Fruit fly (Drosophila melanogaster) whole organism, embryonic: ENCODE measurements around the gene Cdc7.

Experiments used
- ATbp ChIP-seq: fragments of 200-800 bp; sonication (Bioruptor generic); optimal IDR thresholded peaks from 2 replicates; lab custom pipeline; 2017; ENCODE audit warnings: missing biosample characterization, mild to moderate bottlenecking, missing genetic modification characterization, missing genetic modification reagents
- Asciz ChIP-seq: fragments of 200-800 bp; sonication (Bioruptor generic); optimal IDR thresholded peaks from 2 replicates; lab custom pipeline; 2017; ENCODE audit warnings: missing biosample characterization, mild to moderate bottlenecking, missing genetic modification characterization, missing genetic modification reagents
- CG10979 ChIP-seq: fragments of 200-800 bp; sonication (Bioruptor generic); optimal IDR thresholded peaks from 2 replicates; lab custom pipeline; 2018; ENCODE audit warnings: missing biosample characterization, mild to moderate bottlenecking, missing genetic modification characterization, moderate library complexity
- CG12659 ChIP-seq: fragments of 200-800 bp; sonication (Bioruptor generic); optimal IDR thresholded peaks from 3 replicates; lab custom pipeline; 2017; ENCODE audit warnings: mild to moderate bottlenecking, missing biosample characterization, missing genetic modification reagents, missing genetic modification characterization
- CG13894 ChIP-seq: fragments of 200-800 bp; sonication (Bioruptor generic); optimal IDR thresholded peaks from 3 replicates; lab custom pipeline; 2018; ENCODE audit warnings: missing biosample characterization, mild to moderate bottlenecking, missing genetic modification characterization, moderate library complexity
- CG15269 ChIP-seq: fragments of 200-800 bp; sonication (Bioruptor generic); optimal IDR thresholded peaks from 2 replicates; lab custom pipeline; 2018; ENCODE audit warnings: missing biosample characterization, mild to moderate bottlenecking, missing genetic modification characterization, moderate library complexity
- CG1792 ChIP-seq: fragments of 200-800 bp; sonication (Bioruptor generic); optimal IDR thresholded peaks from 2 replicates; lab custom pipeline; 2016; ENCODE audit warnings: missing biosample characterization, missing genetic modification characterization
- CG18262 ChIP-seq: fragments of 200-800 bp; optimal IDR thresholded peaks from 3 replicates; lab custom pipeline; 2019; ENCODE audit warnings: missing biosample characterization, mild to moderate bottlenecking, missing genetic modification characterization, moderate library complexity
- CG2120 ChIP-seq: fragments of 200-800 bp; sonication (Bioruptor generic); optimal IDR thresholded peaks from 3 replicates; lab custom pipeline; 2016; ENCODE audit warnings: missing biosample characterization, missing genetic modification characterization
- CG31441 ChIP-seq: fragments of 200-800 bp; sonication (Bioruptor generic); IDR thresholded peaks from 2 replicates; pipeline ENCODE4 v1.3.6; 2022; ENCODE audit warnings: missing biosample characterization, missing genetic modification characterization
- CG3407 ChIP-seq: fragments of 200-800 bp; sonication (Bioruptor generic); optimal IDR thresholded peaks from 2 replicates; lab custom pipeline; 2018; ENCODE audit warnings: missing biosample characterization, mild to moderate bottlenecking, missing genetic modification characterization
- CG34376 ChIP-seq: fragments of 200-800 bp; sonication (Bioruptor generic); optimal IDR thresholded peaks from 2 replicates; lab custom pipeline; 2018; ENCODE audit warnings: missing biosample characterization, mild to moderate bottlenecking, missing genetic modification characterization
- CG3726 ChIP-seq: fragments of 200-800 bp; sonication (Bioruptor generic); IDR thresholded peaks from 3 replicates; pipeline ENCODE4, ENCODE4 v1.3.6; 2022; ENCODE audit warnings: missing biosample characterization, missing genetic modification characterization
- CG6813 ChIP-seq: fragments of 200-800 bp; sonication (Bioruptor generic); optimal IDR thresholded peaks from 2 replicates; lab custom pipeline; 2017; ENCODE audit warnings: missing biosample characterization, missing genetic modification characterization, mild to moderate bottlenecking, moderate library complexity, missing genetic modification reagents
- CG8290 ChIP-seq, 3 experiments: fragments of 200-800 bp; sonication (Bioruptor generic); optimal IDR thresholded peaks; 2 replicates each; lab custom pipeline; 2016 to 2019; ENCODE audit warnings: missing biosample characterization in 3 of 3, missing genetic modification characterization in 3 of 3, mild to moderate bottlenecking in 2 of 3, moderate library complexity in 1 of 3
- CG9727 ChIP-seq: fragments of 200-800 bp; sonication (Bioruptor generic); optimal IDR thresholded peaks from 3 replicates; lab custom pipeline; 2017; ENCODE audit warnings: missing biosample characterization, mild to moderate bottlenecking, missing genetic modification characterization
- D19B ChIP-seq: fragments of 200-800 bp; sonication (Bioruptor generic); optimal IDR thresholded peaks from 2 replicates; lab custom pipeline; 2017; ENCODE audit warnings: missing biosample characterization, mild to moderate bottlenecking, missing genetic modification characterization
- Drgx ChIP-seq: fragments of 200-800 bp; sonication (Bioruptor generic); IDR thresholded peaks from 2 replicates; pipeline ENCODE4 v1.3.6; 2022; ENCODE audit warnings: missing biosample characterization, missing genetic modification characterization
- Ets97D ChIP-seq: fragments of 200-800 bp; sonication (Bioruptor generic); optimal IDR thresholded peaks from 3 replicates; lab custom pipeline; 2016; ENCODE audit warnings: missing biosample characterization, missing genetic modification characterization
- Hr51 ChIP-seq, 2 experiments: fragments of 200-800 bp; sonication (Bioruptor generic); optimal IDR thresholded peaks; 2 replicates in 1 of 2; 3 replicates in 1 of 2; lab custom pipeline; 2016 to 2018; ENCODE audit warnings: missing biosample characterization in 2 of 2, missing genetic modification characterization in 2 of 2, mild to moderate bottlenecking in 1 of 2, moderate library complexity in 1 of 2
- MBD-R2 ChIP-seq: fragments of 200-800 bp; sonication (Bioruptor generic); IDR thresholded peaks from 2 replicates; pipeline ENCODE4 v1.3.6; 2022; ENCODE audit warnings: missing biosample characterization, missing genetic modification characterization
- NFAT ChIP-seq: fragments of 200-800 bp; sonication (Bioruptor generic); IDR thresholded peaks from 2 replicates; pipeline ENCODE4 v1.3.6; 2022; ENCODE audit warnings: missing biosample characterization, missing genetic modification characterization
- Oaz ChIP-seq: fragments of 200-800 bp; sonication (Bioruptor generic); IDR thresholded peaks from 2 replicates; pipeline ENCODE4 v1.3.6; 2022; ENCODE audit warnings: missing biosample characterization, missing genetic modification characterization
- Pdp1 ChIP-seq, 2 experiments: fragments of 200-800 bp; sonication (Bioruptor generic); optimal IDR thresholded peaks; 3 replicates each; lab custom pipeline; 2016; ENCODE audit warnings: missing biosample characterization in 2 of 2, missing genetic modification characterization in 2 of 2, mild to moderate bottlenecking in 1 of 2, moderate library complexity in 1 of 2
- Sox100B ChIP-seq: fragments of 200-800 bp; sonication (Bioruptor generic); optimal IDR thresholded peaks from 3 replicates; lab custom pipeline; 2018; ENCODE audit warnings: missing biosample characterization, mild to moderate bottlenecking, missing genetic modification characterization
- Sox102F ChIP-seq: fragments of 200-800 bp; sonication (Bioruptor generic); optimal IDR thresholded peaks from 2 replicates; lab custom pipeline; 2018; ENCODE audit warnings: missing biosample characterization, mild to moderate bottlenecking, missing genetic modification characterization, moderate library complexity
- aop ChIP-seq: fragments of 200-800 bp; sonication (Bioruptor generic); IDR thresholded peaks from 2 replicates; pipeline ENCODE4 v1.3.6; 2022; ENCODE audit warnings: missing biosample characterization, missing genetic modification characterization
- bsh ChIP-seq, 2 experiments: fragments of 200-800 bp; sonication (Bioruptor generic); optimal IDR thresholded peaks; 2 replicates each; lab custom pipeline; 2017 to 2018; ENCODE audit warnings: mild to moderate bottlenecking in 2 of 2, missing biosample characterization in 2 of 2, missing genetic modification characterization in 2 of 2, moderate library complexity in 1 of 2
- btn ChIP-seq: fragments of 200-800 bp; sonication (Bioruptor generic); optimal IDR thresholded peaks from 2 replicates; lab custom pipeline; 2016; ENCODE audit warnings: missing biosample characterization, missing genetic modification characterization
- crol ChIP-seq: fragments of 200-800 bp; sonication (Bioruptor generic); IDR thresholded peaks from 2 replicates; pipeline ENCODE4 v1.3.6; 2022; ENCODE audit warnings: missing biosample characterization, missing genetic modification characterization
- cwo ChIP-seq: fragments of 200-800 bp; sonication (Bioruptor generic); optimal IDR thresholded peaks from 3 replicates; lab custom pipeline; 2017; ENCODE audit warnings: missing biosample characterization, missing genetic modification characterization, mild to moderate bottlenecking, moderate library complexity, missing genetic modification reagents
- da ChIP-seq: fragments of 200-800 bp; sonication (Bioruptor generic); optimal IDR thresholded peaks from 2 replicates; lab custom pipeline; 2016; ENCODE audit warnings: missing biosample characterization, missing genetic modification characterization
- dmrt99B ChIP-seq: fragments of 200-800 bp; sonication (Bioruptor generic); optimal IDR thresholded peaks from 2 replicates; lab custom pipeline; 2018; ENCODE audit warnings: missing biosample characterization, mild to moderate bottlenecking, missing genetic modification characterization, moderate library complexity
- fd96Cb ChIP-seq: fragments of 200-800 bp; sonication (Bioruptor generic); optimal IDR thresholded peaks from 2 replicates; lab custom pipeline; 2018; ENCODE audit warnings: missing biosample characterization, mild to moderate bottlenecking, missing genetic modification characterization, moderate library complexity
- grn ChIP-seq: fragments of 200-800 bp; sonication (Bioruptor generic); optimal IDR thresholded peaks from 3 replicates; lab custom pipeline; 2017; ENCODE audit warnings: missing biosample characterization, missing genetic modification characterization
- kni ChIP-seq: fragments of 200-800 bp; sonication (Bioruptor generic); optimal IDR thresholded peaks from 3 replicates; lab custom pipeline; 2017; ENCODE audit warnings: mild to moderate bottlenecking, missing biosample characterization, missing genetic modification reagents, missing genetic modification characterization
- lmd ChIP-seq: fragments of 200-800 bp; sonication (Bioruptor generic); IDR thresholded peaks from 2 replicates; pipeline ENCODE4 v1.3.6; 2022; ENCODE audit warnings: missing biosample characterization, missing genetic modification characterization
- lola ChIP-seq, 3 experiments: fragments of >200 bp in 2 of 3; fragments of 200-800 bp in 1 of 3; sonication (Bioruptor generic) in 1 of 3; optimal IDR thresholded peaks; 2 replicates each; lab custom pipeline; 2017 to 2019; ENCODE audit warnings: missing biosample characterization in 3 of 3, missing genetic modification characterization in 3 of 3, mild to moderate bottlenecking in 1 of 3, moderate library complexity in 1 of 3
- luna ChIP-seq: fragments of 200-800 bp; sonication (Bioruptor generic); optimal IDR thresholded peaks from 2 replicates; lab custom pipeline; 2016; ENCODE audit warnings: missing biosample characterization, missing genetic modification characterization
- nmo ChIP-seq: fragments of 200-800 bp; sonication (Bioruptor generic); optimal IDR thresholded peaks from 2 replicates; lab custom pipeline; 2018; ENCODE audit warnings: missing biosample characterization, mild to moderate bottlenecking, missing genetic modification characterization, moderate library complexity
- odd ChIP-seq: fragments of 200-800 bp; sonication (Bioruptor generic); optimal IDR thresholded peaks from 2 replicates; lab custom pipeline; 2017; ENCODE audit warnings: missing biosample characterization, mild to moderate bottlenecking, missing genetic modification characterization
- pum ChIP-seq: fragments of 200-800 bp; sonication (Bioruptor generic); optimal IDR thresholded peaks from 2 replicates; lab custom pipeline; 2016; ENCODE audit warnings: missing biosample characterization, missing genetic modification characterization
- slbo ChIP-seq: fragments of 200-800 bp; sonication (Bioruptor generic); IDR thresholded peaks from 2 replicates; pipeline ENCODE4 v1.3.6; 2022; ENCODE audit warnings: missing biosample characterization, missing genetic modification characterization
- stwl ChIP-seq: fragments of 200-800 bp; sonication (Bioruptor generic); optimal IDR thresholded peaks from 3 replicates; lab custom pipeline; 2018; ENCODE audit warnings: missing biosample characterization, mild to moderate bottlenecking, missing genetic modification characterization, moderate library complexity
- sug ChIP-seq: fragments of 200-800 bp; optimal IDR thresholded peaks from 2 replicates; lab custom pipeline; 2019; ENCODE audit warnings: missing biosample characterization, mild to moderate bottlenecking, missing genetic modification characterization, moderate library complexity
- tna ChIP-seq: fragments of 200-800 bp; sonication (Bioruptor generic); IDR thresholded peaks from 2 replicates; pipeline ENCODE4 v1.3.6; 2022; ENCODE audit warnings: missing biosample characterization, missing genetic modification characterization; ENCODE audit not compliant: partially characterized antibody
- yki ChIP-seq: fragments of >200 bp; optimal IDR thresholded peaks from 3 replicates; lab custom pipeline; 2018

Gene Cdc7

dm6 chrX:6705059-6705802 lies 50.9 kb downstream of the Cdc7 start (continued):
- TF ChIP-seq Ets97D (GFP tag; lab: Kevin White, UChicago) (no peak), da (GFP tag; lab: Kevin White, UChicago) (no peak), CG18262 (tag; lab: Kevin White, UChicago) (peak; percentile 44), NFAT (GFP tag; lab: Robert Waterston, UW) (no peak), MBD-R2 (GFP tag; lab: Robert Waterston, UW) (0 out of 2 replicates have a peak, but pooled peaks have one; percentile 11), yki (lab: Kevin White, UChicago) (no peak), Sox102F (GFP tag; lab: Kevin White, UChicago) (peak; percentile 13), kni (GFP tag; lab: Kevin White, UChicago) (peak; percentile 8), Sox100B (GFP tag; lab: Kevin White, UChicago) (peak; percentile 21), Pdp1 (GFP tag; optimal IDR thresholded peaks at IDR 0.05; lab: Kevin White, UChicago) (peak in 1 of 2 experiments; percentile 46), grn (GFP tag; lab: Kevin White, UChicago) (peak; percentile 52), CG1792 (GFP tag; lab: Kevin White, UChicago) (no peak), sug (peak; percentile 46), CG3407 (GFP tag; lab: Kevin White, UChicago) (no peak), Hr51 (GFP tag; optimal IDR thresholded peaks at IDR 0.05; lab: Kevin White, UChicago) (peak in 1 of 2 experiments; percentile 23), slbo (peak; percentile 12; the same call in 1 of the 2 replicates), CG15269 (tag; lab: Kevin White, UChicago) (peak; percentile 9), CG10979 (tag; lab: Kevin White, UChicago) (no peak), lola (GFP tag; optimal IDR thresholded peaks at IDR 0.05; lab: Kevin White, UChicago) (peak in 1 of 3 experiments; percentile 17), fd96Cb (peak; percentile 7), CG12659 (no peak), nmo (GFP tag; lab: Kevin White, UChicago) (peak; percentile 5), btn (no peak), CG8290 (GFP tag; optimal IDR thresholded peaks at IDR 0.05; lab: Kevin White, UChicago) (no peak), CG8290 (tag; optimal IDR thresholded peaks at IDR 0.05; lab: Kevin White, UChicago) (peak in 1 of 2 experiments; percentile 16), CG13894 (no peak), lmd (GFP tag; lab: Robert Waterston, UW) (0 out of 2 replicates have a peak, but pooled peaks have one; percentile 4), CG34376 (GFP tag; lab: Kevin White, UChicago) (peak; percentile 45), crol (GFP tag; lab: Robert Waterston, UW) (peak; percentile 59), bsh (GFP tag; optimal IDR thresholded peaks at IDR 0.05; lab: Kevin White, UChicago) (peak in 1 of 2 experiments; percentile 11), tna (GFP tag; lab: Robert Waterston, UW) (no peak), aop (GFP tag; lab: Robert Waterston, UW) (no peak), Drgx (peak; percentile 32; the same call in 1 of the 2 replicates), Oaz (no peak), CG31441 (no peak), dmrt99B (tag; lab: Kevin White, UChicago) (peak; percentile 10), cwo (GFP tag; lab: Kevin White, UChicago) (peak; percentile 8), CG2120 (GFP tag; lab: Kevin White, UChicago) (peak; percentile 8), pum (GFP tag; lab: Kevin White, UChicago) (no peak), CG6813 (GFP tag; lab: Kevin White, UChicago) (peak; percentile 1), CG3726 (GFP tag; lab: Robert Waterston, UW) (no peak), D19B (GFP tag; lab: Kevin White, UChicago) (no peak), CG9727 (GFP tag; lab: Kevin White, UChicago) (peak; percentile 6), luna (no peak), stwl (no peak), odd (GFP tag; lab: Kevin White, UChicago) (no peak), ATbp (GFP tag; lab: Kevin White, UChicago) (peak; percentile 2), Asciz (peak; percentile 1)
